Worm (Caenorhabditis elegans) whole organism, L4/young adult: ENCODE data around the gene Y39A1A.16.

Experiments
- W03F9.2 ChIP-seq: fragments of 150-350 bp; optimal IDR thresholded peaks from 2 replicates; lab custom pipeline; 2014; ENCODE audit warnings: missing biosample characterization, missing genetic modification characterization
- dao-5 ChIP-seq: sonication (generic microtip); optimal IDR thresholded peaks from 2 replicates; lab custom pipeline; 2016; ENCODE audit warnings: missing genotype, missing genetic modification characterization, moderate library complexity, missing compliant biosample characterization
- him-1 ChIP-seq: sonication (generic microtip); optimal IDR thresholded peaks from 2 replicates; lab custom pipeline; 2016; ENCODE audit warnings: missing genotype, missing genetic modification reagents, missing genetic modification characterization, missing compliant biosample characterization

DNA sequence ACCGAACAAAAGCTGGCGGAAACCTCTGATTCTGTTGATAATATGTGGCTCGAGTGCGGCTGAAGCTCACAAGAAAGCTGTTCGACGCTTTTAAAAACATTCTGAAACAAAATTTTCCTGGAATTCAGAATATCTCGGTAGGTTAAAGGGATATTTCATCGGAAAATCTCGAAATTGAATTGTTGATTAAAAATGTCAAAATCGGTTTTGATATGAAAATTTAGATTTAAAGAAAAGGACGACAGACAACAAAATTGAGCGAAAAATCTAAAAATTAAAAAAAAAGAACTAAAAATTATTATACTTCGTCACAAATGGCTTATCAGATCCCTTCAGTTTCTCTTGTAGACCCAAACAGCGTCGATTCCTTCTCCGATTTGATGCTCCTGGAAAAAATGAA, 21.4 kb downstream of the Y39A1A.16 start, which contains the start of gene Y39A1A.20:
- TF ChIP-seq W03F9.2 (no peak), dao-5 (tag; lab: Kevin White, UChicago) (no peak), him-1 (tag; lab: Kevin White, UChicago) (no peak)
